Worm (Caenorhabditis elegans) whole organism, L3 larva: ENCODE measurements around the gene ugt-44.

Source experiments
- ZK546.5 ChIP-seq: sonication (generic microtip); optimal IDR thresholded peaks from 2 replicates; lab custom pipeline; 2017; ENCODE audit warnings: missing biosample characterization, missing genetic modification characterization
- aly-2 ChIP-seq: fragments of 150-350 bp; optimal IDR thresholded peaks from 2 replicates; lab custom pipeline; 2014; ENCODE audit warnings: missing biosample characterization, missing genetic modification characterization
- ceh-82 ChIP-seq: fragments of 150-350 bp; optimal IDR thresholded peaks from 2 replicates; lab custom pipeline; 2014; ENCODE audit warnings: missing biosample characterization, missing genetic modification characterization
- daf-12 ChIP-seq: fragments of 150-350 bp; optimal IDR thresholded peaks from 2 replicates; lab custom pipeline; 2014; ENCODE audit warnings: missing biosample characterization, missing genetic modification reagents, missing genetic modification characterization
- jun-1 ChIP-seq: fragments of 150-350 bp; optimal IDR thresholded peaks from 2 replicates; lab custom pipeline; 2014; ENCODE audit warnings: missing biosample characterization, missing genetic modification reagents, missing genetic modification characterization
- lin-39 ChIP-seq: fragments of 150-350 bp; optimal IDR thresholded peaks from 2 replicates; lab custom pipeline; 2018; ENCODE audit warnings: missing biosample characterization, missing genetic modification reagents, missing genetic modification characterization
- nhr-23 ChIP-seq: fragments of 150-350 bp; optimal IDR thresholded peaks from 2 replicates; lab custom pipeline; 2014; ENCODE audit warnings: missing biosample characterization, missing genetic modification reagents, missing genetic modification characterization
- nhr-25 ChIP-seq: sonication (generic microtip); optimal IDR thresholded peaks from 2 replicates; lab custom pipeline; 2017; ENCODE audit warnings: missing biosample characterization, missing genetic modification characterization
- nhr-76 ChIP-seq: fragments of 150-350 bp; sonication (generic microtip); optimal IDR thresholded peaks from 5 replicates; lab custom pipeline; 2014; ENCODE audit warnings: missing biosample characterization, missing genetic modification characterization
- pqm-1 ChIP-seq: fragments of 150-350 bp; optimal IDR thresholded peaks from 2 replicates; lab custom pipeline; 2017; ENCODE audit warnings: missing biosample characterization, missing genetic modification characterization, inconsistent platforms
- unc-39 ChIP-seq: sonication (generic microtip); optimal IDR thresholded peaks from 4 replicates; lab custom pipeline; 2017; ENCODE audit warnings: missing biosample characterization, missing genetic modification characterization
- zag-1 ChIP-seq: fragments of 150-350 bp; optimal IDR thresholded peaks from 2 replicates; lab custom pipeline; 2014; ENCODE audit warnings: missing biosample characterization, missing genetic modification characterization

ce11 chrIV:10498401-10498800, 28.9 kb downstream of the ugt-44 start:
- TF ChIP-seq nhr-23 (tag; lab: Kevin White, UChicago) (no peak), lin-39 (tag; lab: Kevin White, UChicago) (no peak), nhr-25 (no peak), nhr-76 (tag; lab: Kevin White, UChicago) (no peak), pqm-1 (tag; lab: Kevin White, UChicago) (no peak), daf-12 (tag; lab: Kevin White, UChicago) (no peak), ZK546.5 (tag; lab: Kevin White, UChicago) (no peak), jun-1 (no peak), unc-39 (no peak), ceh-82 (tag; lab: Kevin White, UChicago) (no peak), zag-1 (tag; lab: Kevin White, UChicago) (no peak), aly-2 (tag; lab: Kevin White, UChicago) (no peak)
